Fruit fly (Drosophila melanogaster) whole organism, wandering third instar larva: ENCODE results near the gene CG43725.
A peak's percentile ranks its signal among the peaks of the same experiment; 100 is the strongest.

Experiments
- Abd-B ChIP-seq: fragments of >200 bp; optimal IDR thresholded peaks from 2 replicates; lab custom pipeline; 2017; ENCODE audit warnings: missing biosample characterization, missing genetic modification characterization
- CG32264 ChIP-seq: fragments of 200-800 bp; sonication (Bioruptor generic); optimal IDR thresholded peaks from 2 replicates; lab custom pipeline; 2016; ENCODE audit warnings: missing biosample characterization, missing genetic modification characterization
- CG9705 ChIP-seq: fragments of 200-800 bp; sonication (Bioruptor generic); optimal IDR thresholded peaks from 2 replicates; lab custom pipeline; 2018; ENCODE audit warnings: missing biosample characterization, mild to moderate bottlenecking, missing genetic modification characterization
- CrebA ChIP-seq: fragments of 200-800 bp; sonication (Bioruptor generic); optimal IDR thresholded peaks from 2 replicates; lab custom pipeline; 2016; ENCODE audit warnings: missing biosample characterization, mild to moderate bottlenecking, missing genetic modification characterization, borderline replicate concordance
- Dfd ChIP-seq: fragments of >200 bp; optimal IDR thresholded peaks from 2 replicates; lab custom pipeline; 2017; ENCODE audit warnings: missing biosample characterization, missing genetic modification characterization
- Dif ChIP-seq: fragments of 200-275, 200-300 bp; sonication (Bioruptor generic); optimal IDR thresholded peaks from 2 replicates; lab custom pipeline; 2018; ENCODE audit warnings: missing biosample characterization, missing genetic modification characterization; ENCODE audit not compliant: partially characterized antibody
- GATAd ChIP-seq: sonication (Bioruptor generic); optimal IDR thresholded peaks from 2 replicates; lab custom pipeline; 2016; ENCODE audit warnings: missing biosample characterization, missing genetic modification characterization
- HLH106 ChIP-seq: fragments of 200-800 bp; optimal IDR thresholded peaks from 3 replicates; lab custom pipeline; 2019; ENCODE audit warnings: missing biosample characterization, mild to moderate bottlenecking, missing genetic modification characterization, moderate library complexity
- Hnf4 ChIP-seq: fragments of 200-800 bp; sonication (Bioruptor generic); optimal IDR thresholded peaks from 2 replicates; lab custom pipeline; 2016; ENCODE audit warnings: missing biosample characterization, mild to moderate bottlenecking, missing genetic modification characterization
- Hr78 ChIP-seq: fragments of >200 bp; optimal IDR thresholded peaks from 2 replicates; lab custom pipeline; 2017; ENCODE audit warnings: missing biosample characterization, missing genetic modification characterization
- Hr83 ChIP-seq: fragments of 200-300 bp; sonication (Bioruptor generic); optimal IDR thresholded peaks from 2 replicates; lab custom pipeline; 2016; ENCODE audit warnings: missing biosample characterization, mild to moderate bottlenecking, missing genetic modification characterization, moderate library complexity; ENCODE audit not compliant: poor library complexity, severe bottlenecking
- Jra ChIP-seq: sonication (Bioruptor generic); optimal IDR thresholded peaks from 2 replicates; lab custom pipeline; 2016; ENCODE audit warnings: missing biosample characterization, missing genetic modification characterization
- Mio ChIP-seq: sonication (Bioruptor generic); optimal IDR thresholded peaks from 2 replicates; lab custom pipeline; 2016; ENCODE audit warnings: missing biosample characterization, missing genetic modification characterization
- Myc ChIP-seq: fragments of >200 bp; optimal IDR thresholded peaks from 2 replicates; lab custom pipeline; 2017
- N ChIP-seq: fragments of >200 bp; optimal IDR thresholded peaks from 2 replicates; lab custom pipeline; 2018; ENCODE audit warnings: missing biosample characterization, missing external identifiers, missing genetic modification characterization
- OdsH ChIP-seq: fragments of 200-800 bp; sonication (Bioruptor generic); optimal IDR thresholded peaks from 2 replicates; lab custom pipeline; 2016; ENCODE audit warnings: missing biosample characterization, mild to moderate bottlenecking, missing genetic modification characterization
- Rel ChIP-seq, 2 experiments: fragments of 200-800 bp; sonication (Bioruptor generic) in 1 of 2; optimal IDR thresholded peaks; 2 replicates in 1 of 2; 3 replicates in 1 of 2; lab custom pipeline; 2016 to 2019; ENCODE audit warnings: mild to moderate bottlenecking in 2 of 2, missing biosample characterization in 2 of 2, missing genetic modification characterization in 2 of 2, moderate library complexity in 1 of 2
- Sp1 ChIP-seq: fragments of 200-800 bp; sonication (Bioruptor generic); optimal IDR thresholded peaks from 3 replicates; lab custom pipeline; 2019; ENCODE audit warnings: missing biosample characterization, mild to moderate bottlenecking, missing genetic modification characterization, moderate library complexity
- Vsx2 ChIP-seq: fragments of 200-300, 225-300 bp; sonication (Bioruptor generic); optimal IDR thresholded peaks from 2 replicates; lab custom pipeline; 2018; ENCODE audit warnings: missing biosample characterization, missing genetic modification characterization; ENCODE audit not compliant: partially characterized antibody
- br ChIP-seq: fragments of 200-800 bp; sonication (Bioruptor generic); optimal IDR thresholded peaks from 2 replicates; lab custom pipeline; 2016; ENCODE audit warnings: missing biosample characterization, missing genetic modification characterization
- brk ChIP-seq: fragments of 200-800 bp; sonication (Bioruptor generic); optimal IDR thresholded peaks from 2 replicates; lab custom pipeline; 2016; ENCODE audit warnings: missing biosample characterization, mild to moderate bottlenecking, missing genetic modification characterization
- dl ChIP-seq, 2 experiments: fragments of 175-275, 200-275 bp in 1 of 2; fragments of 200-275 bp in 1 of 2; sonication (Bioruptor generic); optimal IDR thresholded peaks; lab custom pipeline; 2018; ENCODE audit warnings: mild to moderate bottlenecking in 2 of 2, missing biosample characterization in 2 of 2, missing genetic modification characterization in 2 of 2, moderate library complexity in 2 of 2; ENCODE audit not compliant: partially characterized antibody in 2 of 2, insufficient read depth in 1 of 2
- dmrt93B ChIP-seq: fragments of 200-800 bp; sonication (Bioruptor generic); optimal IDR thresholded peaks from 2 replicates; lab custom pipeline; 2018; ENCODE audit warnings: missing biosample characterization, mild to moderate bottlenecking, missing genetic modification characterization
- dsf ChIP-seq: sonication (Bioruptor generic); optimal IDR thresholded peaks from 2 replicates; lab custom pipeline; 2016; ENCODE audit warnings: missing biosample characterization, missing genetic modification characterization, borderline replicate concordance
- ey ChIP-seq: fragments of 200-800 bp; sonication (Bioruptor generic); optimal IDR thresholded peaks from 2 replicates; lab custom pipeline; 2016; ENCODE audit warnings: missing biosample characterization, missing genetic modification characterization
- foxo ChIP-seq, 2 experiments: fragments of 200-800 bp; sonication (Bioruptor generic); optimal IDR thresholded peaks; 2 replicates in 1 of 2; 3 replicates in 1 of 2; lab custom pipeline; 2016 to 2017; ENCODE audit warnings: missing biosample characterization in 2 of 2, missing genetic modification characterization in 2 of 2
- fru ChIP-seq: fragments of 200-800 bp; sonication (Bioruptor generic); optimal IDR thresholded peaks from 3 replicates; lab custom pipeline; 2016; ENCODE audit warnings: missing biosample characterization, mild to moderate bottlenecking, missing genetic modification characterization
- h ChIP-seq: fragments of 200-800 bp; sonication (Bioruptor generic); optimal IDR thresholded peaks from 3 replicates; lab custom pipeline; 2016; ENCODE audit warnings: missing biosample characterization, mild to moderate bottlenecking, missing genetic modification characterization
- jim ChIP-seq: fragments of 175-275, 200-325 bp; sonication (Bioruptor generic); optimal IDR thresholded peaks from 2 replicates; lab custom pipeline; 2016; ENCODE audit warnings: missing biosample characterization, mild to moderate bottlenecking, missing genetic modification characterization
- lola ChIP-seq: fragments of >200 bp; optimal IDR thresholded peaks from 2 replicates; lab custom pipeline; 2017; ENCODE audit warnings: missing biosample characterization, missing genetic modification characterization
- pan ChIP-seq: fragments of >200 bp; optimal IDR thresholded peaks from 2 replicates; lab custom pipeline; 2017
- psq ChIP-seq: fragments of 200-800 bp; sonication (Bioruptor generic); optimal IDR thresholded peaks from 3 replicates; lab custom pipeline; 2017; ENCODE audit warnings: missing biosample characterization, mild to moderate bottlenecking, missing genetic modification characterization, moderate library complexity
- rgr ChIP-seq: fragments of 200-800 bp; sonication (Bioruptor generic); optimal IDR thresholded peaks from 3 replicates; lab custom pipeline; 2016; ENCODE audit warnings: missing biosample characterization, mild to moderate bottlenecking, missing genetic modification characterization
- sage ChIP-seq: fragments of 200-800 bp; sonication (Bioruptor generic); optimal IDR thresholded peaks from 2 replicates; lab custom pipeline; 2016; ENCODE audit warnings: missing biosample characterization, mild to moderate bottlenecking, missing genetic modification characterization
- sv ChIP-seq: fragments of 200-800 bp; sonication (Bioruptor generic); optimal IDR thresholded peaks from 3 replicates; lab custom pipeline; 2016; ENCODE audit warnings: missing biosample characterization, missing genetic modification characterization
- tai ChIP-seq: sonication (Bioruptor generic); optimal IDR thresholded peaks from 2 replicates; lab custom pipeline; 2016; ENCODE audit warnings: missing biosample characterization, missing genetic modification characterization
- usp ChIP-seq: fragments of >200 bp; optimal IDR thresholded peaks from 2 replicates; lab custom pipeline; 2017; ENCODE audit warnings: missing biosample characterization, missing genetic modification characterization
- woc ChIP-seq: sonication (Bioruptor generic); optimal IDR thresholded peaks from 2 replicates; lab custom pipeline; 2016; ENCODE audit warnings: missing biosample characterization, mild to moderate bottlenecking, missing genetic modification characterization

Gene CG43725

DNA sequence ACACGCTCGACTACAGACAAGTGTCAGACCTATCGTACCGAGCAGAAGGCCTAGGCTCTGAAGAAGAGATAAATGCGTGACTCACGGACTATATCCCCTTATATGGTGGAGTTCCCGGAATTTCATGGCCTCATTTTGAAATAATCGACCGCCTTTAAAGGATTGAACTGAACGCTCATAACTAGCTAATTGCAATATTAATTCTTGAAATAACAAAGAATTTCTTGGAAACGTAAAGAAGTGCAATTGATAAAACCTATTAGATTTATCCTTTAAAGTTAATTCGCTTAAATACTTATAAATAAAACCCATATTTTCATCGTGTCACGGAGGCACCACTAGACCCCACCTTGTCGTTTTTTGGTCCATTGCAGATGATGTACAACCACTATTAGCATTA, 34.2 kb upstream of the CG43725 start:
- no peak for TF ChIP-seq Myc
- TF ChIP-seq Rel (GFP tag; optimal IDR thresholded peaks at IDR 0.05; lab: Kevin White, UChicago): no peak
- TF ChIP-seq Rel (tag; optimal IDR thresholded peaks at IDR 0.05; lab: Kevin White, UChicago): peak; percentile 3
- TF ChIP-seq, all 38 proteins: peak for 1

DNA sequence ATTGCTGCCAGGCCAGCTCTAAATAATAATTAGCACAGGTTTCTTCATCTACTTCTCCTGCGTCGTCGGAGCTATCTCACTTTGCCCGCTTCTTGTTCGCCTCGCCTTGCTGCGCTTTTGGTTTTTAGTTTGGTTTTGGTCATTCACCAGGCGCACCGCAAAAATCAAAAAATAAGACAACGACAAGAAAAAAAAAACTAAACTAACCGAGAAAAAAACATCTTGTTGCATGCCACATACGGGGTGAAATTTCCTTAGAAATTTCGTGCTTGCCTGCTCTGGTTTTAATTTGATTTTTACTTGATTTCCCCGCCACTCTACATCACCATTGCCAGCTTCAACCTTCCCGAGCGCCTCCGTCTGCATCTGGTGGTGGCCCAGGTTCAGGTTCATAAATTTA, 33.5 kb upstream of the CG43725 start:
- no peak for TF ChIP-seq Hr78 (GFP tag; lab: Kevin White, UChicago)
- no peak for TF ChIP-seq sage (GFP tag; lab: Kevin White, UChicago)
- TF ChIP-seq Mio (GFP tag; lab: Kevin White, UChicago): no peak
- no peak for TF ChIP-seq dl (GFP tag; optimal IDR thresholded peaks at IDR 0.05; lab: Kevin White, UChicago; ENCODE audit: insufficient read depth in 1 of 2, partially characterized antibody in 2 of 2)
- no peak for TF ChIP-seq tai (GFP tag; lab: Kevin White, UChicago)
- no peak for TF ChIP-seq HLH106 (tag; lab: Kevin White, UChicago)
- no peak for TF ChIP-seq Vsx2 (GFP tag; lab: Kevin White, UChicago)
- TF ChIP-seq Myc: no peak
- no peak for TF ChIP-seq Dif (GFP tag; lab: Kevin White, UChicago)
- TF ChIP-seq CG9705: no peak
- TF ChIP-seq ey (GFP tag; lab: Kevin White, UChicago): no peak
- no peak for TF ChIP-seq Rel (GFP tag; optimal IDR thresholded peaks at IDR 0.05; lab: Kevin White, UChicago)
- TF ChIP-seq Rel (tag; optimal IDR thresholded peaks at IDR 0.05; lab: Kevin White, UChicago): no peak
- no peak for TF ChIP-seq h (GFP tag; lab: Kevin White, UChicago)
- TF ChIP-seq Hnf4: no peak
- TF ChIP-seq N: no peak
- TF ChIP-seq brk (GFP tag; lab: Kevin White, UChicago): no peak
- TF ChIP-seq jim (GFP tag; lab: Kevin White, UChicago): no peak

- no peak for TF ChIP-seq Hr78 (GFP tag; lab: Kevin White, UChicago)
- peak; percentile 49 for TF ChIP-seq sage (GFP tag; lab: Kevin White, UChicago)
- peak; percentile 55 for TF ChIP-seq Hnf4
- TF ChIP-seq fru (GFP tag; lab: Kevin White, UChicago): peak; percentile 70
- TF ChIP-seq CG32264 (GFP tag; lab: Kevin White, UChicago): peak; percentile 21
- peak; percentile 16 for TF ChIP-seq Jra
- peak; percentile 31 for TF ChIP-seq woc
- peak; percentile 2 for TF ChIP-seq Hr83
- TF ChIP-seq Mio (GFP tag; lab: Kevin White, UChicago): no peak
- TF ChIP-seq h (GFP tag; lab: Kevin White, UChicago): peak; percentile 72
- no peak for TF ChIP-seq lola
- TF ChIP-seq Dfd (GFP tag; lab: Kevin White, UChicago): peak; percentile 1
- TF ChIP-seq HLH106 (tag; lab: Kevin White, UChicago): peak; percentile 29
- peak; percentile 58 for TF ChIP-seq CG9705
- TF ChIP-seq Dif (GFP tag; lab: Kevin White, UChicago): peak; percentile 78
- no peak for TF ChIP-seq jim (GFP tag; lab: Kevin White, UChicago)
- no peak for TF ChIP-seq Myc
- peak; percentile 87 for TF ChIP-seq rgr (GFP tag; lab: Kevin White, UChicago)
- no peak for TF ChIP-seq Vsx2 (GFP tag; lab: Kevin White, UChicago)
- TF ChIP-seq br (GFP tag; lab: Kevin White, UChicago): peak; percentile 84
- TF ChIP-seq ey (GFP tag; lab: Kevin White, UChicago): peak; percentile 90
- no peak for TF ChIP-seq sv (GFP tag; lab: Kevin White, UChicago)
- peak; percentile 87 for TF ChIP-seq OdsH
- TF ChIP-seq dmrt93B: peak; percentile 22
- TF ChIP-seq CrebA (GFP tag; lab: Kevin White, UChicago): no peak
- peak in 1 of 2 experiments; percentile 88 for TF ChIP-seq foxo (GFP tag; optimal IDR thresholded peaks at IDR 0.05; lab: Kevin White, UChicago)
- peak; percentile 70 for TF ChIP-seq Sp1 (GFP tag; lab: Kevin White, UChicago)
- TF ChIP-seq tai (GFP tag; lab: Kevin White, UChicago): peak; percentile 85
- TF ChIP-seq GATAd (GFP tag; lab: Kevin White, UChicago): no peak
- peak; percentile 30 for TF ChIP-seq Rel (GFP tag; optimal IDR thresholded peaks at IDR 0.05; lab: Kevin White, UChicago)
- peak; percentile 63 for TF ChIP-seq Rel (tag; optimal IDR thresholded peaks at IDR 0.05; lab: Kevin White, UChicago)
- TF ChIP-seq dl (GFP tag; optimal IDR thresholded peaks at IDR 0.05; lab: Kevin White, UChicago; ENCODE audit: insufficient read depth in 1 of 2, partially characterized antibody in 2 of 2): peak in 1 of 2 experiments; percentile 91
- TF ChIP-seq psq (GFP tag; lab: Kevin White, UChicago): peak; percentile 79
- no peak for TF ChIP-seq Abd-B
- peak; percentile 39 for TF ChIP-seq brk (GFP tag; lab: Kevin White, UChicago)
- no peak for TF ChIP-seq usp
- no peak for TF ChIP-seq pan
- no peak for TF ChIP-seq N
- no peak for TF ChIP-seq dsf (GFP tag; lab: Kevin White, UChicago)
These were observed 30.4 kb upstream of the CG43725 start for dm6 chr2L:11044678-11045466.
